Fruit fly (Drosophila melanogaster) S2 (cell line): ENCODE data around the gene Ravus.

Source experiments
- CG8478 ChIP-seq: fragments of >200 bp; optimal IDR thresholded peaks from 2 replicates; lab custom pipeline; 2018
- CTCF ChIP-seq, 2 experiments: fragments of >200 bp; optimal IDR thresholded peaks; 2 replicates each; lab custom pipeline; 2018

- TF ChIP-seq CG8478 (lab: Kevin White, UChicago) = no peak
- no peak for TF ChIP-seq CTCF (optimal IDR thresholded peaks at IDR 0.05; lab: Kevin White, UChicago)
These were observed 9.6 kb upstream of the Ravus start for dm6 chr3R:13273462-13273861.
